Fruit fly (Drosophila melanogaster) whole organism, embryonic: ENCODE measurements around the gene CycG.

Experiments
- Atf-2 ChIP-seq: fragments of 200-800 bp; sonication (Bioruptor generic); optimal IDR thresholded peaks from 2 replicates; lab custom pipeline; 2016; ENCODE audit warnings: missing biosample characterization, missing genetic modification characterization
- Blimp-1 ChIP-seq: fragments of 200-800 bp; sonication (Bioruptor generic); optimal IDR thresholded peaks from 3 replicates; lab custom pipeline; 2018; ENCODE audit warnings: missing biosample characterization, missing genetic modification characterization, mild to moderate bottlenecking, moderate library complexity, missing genetic modification reagents
- BtbVII ChIP-seq: fragments of 200-800 bp; sonication (Bioruptor generic); optimal IDR thresholded peaks from 3 replicates; lab custom pipeline; 2017; ENCODE audit warnings: missing biosample characterization, mild to moderate bottlenecking, missing genetic modification characterization
- CG10321 ChIP-seq: fragments of 200-800 bp; sonication (Bioruptor generic); IDR thresholded peaks from 2 replicates; pipeline ENCODE4 v1.3.6; 2022; ENCODE audit warnings: missing biosample characterization, missing genetic modification characterization
- CG11093 ChIP-seq: fragments of 200-800 bp; sonication (Bioruptor generic); IDR thresholded peaks from 3 replicates; pipeline ENCODE4 v1.3.6; 2022; ENCODE audit warnings: missing biosample characterization, missing genetic modification characterization
- CG15479 ChIP-seq: fragments of 200-800 bp; sonication (Bioruptor generic); optimal IDR thresholded peaks from 3 replicates; lab custom pipeline; 2019; ENCODE audit warnings: missing biosample characterization, mild to moderate bottlenecking, missing genetic modification characterization, moderate library complexity
- CG1832 ChIP-seq: fragments of 200-800 bp; sonication (Bioruptor generic); optimal IDR thresholded peaks from 2 replicates; lab custom pipeline; 2017; ENCODE audit warnings: missing biosample characterization, mild to moderate bottlenecking, missing genetic modification characterization, inconsistent platforms
- CG2712 ChIP-seq: fragments of 200-800 bp; optimal IDR thresholded peaks from 3 replicates; lab custom pipeline; 2019; ENCODE audit warnings: missing biosample characterization, mild to moderate bottlenecking, missing genetic modification characterization, moderate library complexity
- CG2875 ChIP-seq: fragments of 200-800 bp; sonication (Bioruptor generic); optimal IDR thresholded peaks from 2 replicates; lab custom pipeline; 2017; ENCODE audit warnings: missing biosample characterization, mild to moderate bottlenecking, missing genetic modification characterization, missing genetic modification reagents
- CG30431 ChIP-seq: fragments of 200-800 bp; sonication (Bioruptor generic); optimal IDR thresholded peaks from 2 replicates; lab custom pipeline; 2017; ENCODE audit warnings: missing biosample characterization, missing genetic modification characterization
- CG31224 ChIP-seq: fragments of 200-800 bp; sonication (Bioruptor generic); IDR thresholded peaks from 2 replicates; pipeline ENCODE4 v1.3.6; 2022; ENCODE audit warnings: missing biosample characterization, missing genetic modification characterization
- CG32772 ChIP-seq: fragments of 200-800 bp; sonication (Bioruptor generic); IDR thresholded peaks from 2 replicates; pipeline ENCODE4 v1.3.6; 2022; ENCODE audit warnings: missing biosample characterization, missing genetic modification characterization
- CG3407 ChIP-seq: fragments of 200-800 bp; sonication (Bioruptor generic); optimal IDR thresholded peaks from 2 replicates; lab custom pipeline; 2018; ENCODE audit warnings: missing biosample characterization, mild to moderate bottlenecking, missing genetic modification characterization
- CG4282 ChIP-seq: fragments of 200-800 bp; sonication (Bioruptor generic); optimal IDR thresholded peaks from 2 replicates; lab custom pipeline; 2016; ENCODE audit warnings: missing biosample characterization, missing genetic modification characterization
- CG43689 ChIP-seq: fragments of 200-800 bp; sonication (Bioruptor generic); IDR thresholded peaks from 2 replicates; pipeline ENCODE4 v1.3.6; 2022; ENCODE audit warnings: missing biosample characterization, missing genetic modification characterization
- CG6254 ChIP-seq: fragments of 200-800 bp; sonication (Bioruptor generic); optimal IDR thresholded peaks from 3 replicates; lab custom pipeline; 2017; ENCODE audit warnings: mild to moderate bottlenecking, missing biosample characterization, missing genetic modification reagents, missing genetic modification characterization
- CG6683 ChIP-seq: fragments of 200-800 bp; sonication (Bioruptor generic); optimal IDR thresholded peaks from 2 replicates; lab custom pipeline; 2017; ENCODE audit warnings: missing biosample characterization, mild to moderate bottlenecking, missing genetic modification characterization, missing genetic modification reagents
- CG6689 ChIP-seq: fragments of 200-800 bp; sonication (Bioruptor generic); IDR thresholded peaks from 2 replicates; pipeline ENCODE4 v1.3.6; 2022; ENCODE audit warnings: missing biosample characterization, missing genetic modification characterization
- CG7839 ChIP-seq: fragments of 200-800 bp; sonication (Bioruptor generic); optimal IDR thresholded peaks from 3 replicates; lab custom pipeline; 2018; ENCODE audit warnings: missing biosample characterization, mild to moderate bottlenecking, missing genetic modification characterization, moderate library complexity
- CG9609 ChIP-seq: fragments of 200-800 bp; sonication (Bioruptor generic); optimal IDR thresholded peaks from 3 replicates; lab custom pipeline; 2016; ENCODE audit warnings: missing biosample characterization, missing genetic modification characterization
- CHES-1-like ChIP-seq: fragments of 200-800 bp; sonication (Bioruptor generic); optimal IDR thresholded peaks from 2 replicates; lab custom pipeline; 2016; ENCODE audit warnings: missing biosample characterization, missing genetic modification characterization
- Dfd ChIP-seq, 2 experiments: fragments of >200 bp; optimal IDR thresholded peaks; 2 replicates each; lab custom pipeline; 2017; ENCODE audit warnings: missing biosample characterization in 2 of 2, missing genetic modification characterization in 2 of 2
- Dip2 ChIP-seq: fragments of 200-800 bp; sonication (Bioruptor generic); IDR thresholded peaks from 2 replicates; pipeline ENCODE4 v1.3.6; 2022; ENCODE audit warnings: missing biosample characterization, missing genetic modification characterization
- Ets65A ChIP-seq: fragments of 200-800 bp; sonication (Bioruptor generic); peaks from one replicate; lab custom pipeline; 2016; ENCODE audit warnings: missing biosample characterization, missing genetic modification characterization
- H15 ChIP-seq: fragments of 200-800 bp; sonication (Bioruptor generic); IDR thresholded peaks from 3 replicates; pipeline ENCODE4 v1.3.6; 2022; ENCODE audit warnings: missing biosample characterization, missing genetic modification characterization
- Hr39 ChIP-seq: fragments of >200 bp; optimal IDR thresholded peaks from 2 replicates; lab custom pipeline; 2017
- Lhr ChIP-seq: fragments of 200-800 bp; sonication (Bioruptor generic); optimal IDR thresholded peaks from 3 replicates; lab custom pipeline; 2017; ENCODE audit warnings: mild to moderate bottlenecking, missing biosample characterization, missing genetic modification reagents, missing genetic modification characterization
- MBD-R2 ChIP-seq: fragments of 200-800 bp; sonication (Bioruptor generic); IDR thresholded peaks from 2 replicates; pipeline ENCODE4 v1.3.6; 2022; ENCODE audit warnings: missing biosample characterization, missing genetic modification characterization
- Med ChIP-seq: fragments of 200-800 bp; sonication (Bioruptor generic); peaks from one replicate; lab custom pipeline; 2016; ENCODE audit warnings: missing biosample characterization, missing genetic modification characterization, mild to moderate bottlenecking, inconsistent platforms, moderate library complexity
- Ptx1 ChIP-seq: fragments of 200-800 bp; sonication (Bioruptor generic); IDR thresholded peaks from 2 replicates; pipeline ENCODE4 v1.3.6; 2022; ENCODE audit warnings: missing biosample characterization, missing genetic modification characterization
- Sry-δ ChIP-seq: fragments of 200-800 bp; sonication (Bioruptor generic); optimal IDR thresholded peaks from 2 replicates; lab custom pipeline; 2016; ENCODE audit warnings: missing biosample characterization, missing genetic modification characterization
- Usf ChIP-seq: fragments of 200-800 bp; sonication (Bioruptor generic); optimal IDR thresholded peaks from 2 replicates; lab custom pipeline; 2017; ENCODE audit warnings: missing genotype, missing biosample characterization, missing genetic modification characterization
- crol ChIP-seq: fragments of 200-800 bp; sonication (Bioruptor generic); IDR thresholded peaks from 2 replicates; pipeline ENCODE4 v1.3.6; 2022; ENCODE audit warnings: missing biosample characterization, missing genetic modification characterization
- dimm ChIP-seq: fragments of 200-800 bp; sonication (Bioruptor generic); IDR thresholded peaks from 2 replicates; pipeline ENCODE4 v1.3.6; 2022; ENCODE audit warnings: missing biosample characterization, missing genetic modification characterization
- dysf ChIP-seq: fragments of 200-800 bp; sonication (Bioruptor generic); IDR thresholded peaks from 3 replicates; pipeline ENCODE4 v1.3.6; 2022; ENCODE audit warnings: missing biosample characterization, missing genetic modification characterization
- esg ChIP-seq: fragments of 200-800 bp; sonication (Bioruptor generic); conservative IDR thresholded peaks from 2 replicates; pipeline ENCODE4 v1.3.6; 2022; ENCODE audit warnings: missing biosample characterization, missing genetic modification characterization
- fd102C ChIP-seq: fragments of 200-800 bp; sonication (Bioruptor generic); optimal IDR thresholded peaks from 2 replicates; lab custom pipeline; 2018; ENCODE audit warnings: missing biosample characterization, mild to moderate bottlenecking, missing genetic modification characterization, moderate library complexity
- gfzf ChIP-seq: fragments of 200-800 bp; sonication (Bioruptor generic); optimal IDR thresholded peaks from 2 replicates; lab custom pipeline; 2016; ENCODE audit warnings: missing biosample characterization, mild to moderate bottlenecking, missing genetic modification characterization, moderate library complexity
- grau ChIP-seq: fragments of 200-800 bp; optimal IDR thresholded peaks from 3 replicates; lab custom pipeline; 2019; ENCODE audit warnings: missing biosample characterization, mild to moderate bottlenecking, missing genetic modification characterization, moderate library complexity
- h ChIP-seq: fragments of >200 bp; optimal IDR thresholded peaks from 2 replicates; lab custom pipeline; 2017
- ken ChIP-seq: fragments of 200-800 bp; sonication (Bioruptor generic); IDR thresholded peaks from 3 replicates; pipeline ENCODE4 v1.3.6; 2022; ENCODE audit warnings: missing biosample characterization, missing genetic modification characterization
- lov ChIP-seq, 2 experiments: fragments of 200-800 bp in 1 of 2; fragments of >200 bp in 1 of 2; sonication (Bioruptor generic) in 1 of 2; IDR thresholded peaks in 1 of 2; optimal IDR thresholded peaks in 1 of 2; 2 replicates in 1 of 2; 3 replicates in 1 of 2; pipeline versions ENCODE4 v1.3.6 to Lab custom; 2017 to 2022; ENCODE audit warnings: missing biosample characterization in 1 of 2, missing genetic modification characterization in 1 of 2
- maf-S ChIP-seq: fragments of 200-800 bp; sonication (Bioruptor generic); optimal IDR thresholded peaks from 2 replicates; lab custom pipeline; 2016; ENCODE audit warnings: missing biosample characterization, missing genetic modification characterization
- nerfin-1 ChIP-seq: fragments of 200-800 bp; sonication (Bioruptor generic); optimal IDR thresholded peaks from 3 replicates; lab custom pipeline; 2019; ENCODE audit warnings: missing biosample characterization, mild to moderate bottlenecking, missing genetic modification characterization, moderate library complexity
- onecut ChIP-seq: fragments of 200-800 bp; sonication (Bioruptor generic); IDR thresholded peaks from 2 replicates; pipeline ENCODE4 v1.3.6; 2022; ENCODE audit warnings: missing biosample characterization, missing genetic modification characterization
- pan ChIP-seq, 4 experiments: fragments of >200 bp in 3 of 4; fragments of 200-800 bp in 1 of 4; sonication (Bioruptor generic) in 1 of 4; optimal IDR thresholded peaks in 3 of 4; IDR thresholded peaks in 1 of 4; 2 replicates each; pipeline versions ENCODE4 v1.3.6 to Lab custom; 2017 to 2022; ENCODE audit warnings: missing biosample characterization in 2 of 4, missing genetic modification characterization in 2 of 4, mixed read lengths in 1 of 4
- phol ChIP-seq: fragments of 200-800 bp; sonication (Bioruptor generic); optimal IDR thresholded peaks from 3 replicates; lab custom pipeline; 2018; ENCODE audit warnings: missing biosample characterization, mild to moderate bottlenecking, missing genetic modification characterization, moderate library complexity
- repo ChIP-seq: fragments of 200-800 bp; sonication (Bioruptor generic); optimal IDR thresholded peaks from 2 replicates; lab custom pipeline; 2016; ENCODE audit warnings: missing biosample characterization, missing genetic modification characterization
- sens ChIP-seq: fragments of 200-800 bp; sonication (Bioruptor generic); peaks from one replicate; lab custom pipeline; 2016; ENCODE audit warnings: missing biosample characterization, missing genetic modification characterization
- twi ChIP-seq: fragments of 200-800 bp; optimal IDR thresholded peaks from 2 replicates; lab custom pipeline; 2019; ENCODE audit warnings: missing biosample characterization, mild to moderate bottlenecking, missing genetic modification characterization, moderate library complexity

Gene CycG

dm6 chr3R:31626237-31626636 is 13.8 kb upstream of the CycG start:
- TF ChIP-seq sens (GFP tag; lab: Kevin White, UChicago): peak; percentile 64
- TF ChIP-seq Dip2: no peak
- TF ChIP-seq CG4282: no peak
- TF ChIP-seq CG2712 (tag; lab: Kevin White, UChicago): no peak
- peak; percentile 51 for TF ChIP-seq Med (GFP tag; lab: Kevin White, UChicago)

- TF ChIP-seq ken: no peak
- no peak for TF ChIP-seq CG31224 (GFP tag; lab: Robert Waterston, UW)
- TF ChIP-seq CG6689 (GFP tag; lab: Robert Waterston, UW): no peak
- TF ChIP-seq Ptx1 (GFP tag; lab: Robert Waterston, UW): no peak
- peak; percentile 5 for TF ChIP-seq CG1832 (GFP tag; lab: Kevin White, UChicago)
- peak; percentile 39; the same call in 1 of the 2 replicates for TF ChIP-seq MBD-R2 (GFP tag; lab: Robert Waterston, UW)
- no peak for TF ChIP-seq gfzf (GFP tag; lab: Kevin White, UChicago)
- no peak for TF ChIP-seq CG10321
- TF ChIP-seq onecut (GFP tag; lab: Robert Waterston, UW): peak; percentile 83
- TF ChIP-seq CG6254 (GFP tag; lab: Kevin White, UChicago): no peak
- TF ChIP-seq maf-S (GFP tag; lab: Kevin White, UChicago): no peak
- TF ChIP-seq Usf (GFP tag; lab: Kevin White, UChicago): no peak
- TF ChIP-seq CHES-1-like (GFP tag; lab: Kevin White, UChicago): no peak
- no peak for TF ChIP-seq Lhr (GFP tag; lab: Kevin White, UChicago)
- no peak for TF ChIP-seq Sry-δ
- no peak for TF ChIP-seq CG9609 (GFP tag; lab: Kevin White, UChicago)
- TF ChIP-seq twi: no peak
- no peak for TF ChIP-seq CG32772 (GFP tag; lab: Robert Waterston, UW)
- TF ChIP-seq dysf (GFP tag; lab: Robert Waterston, UW): no peak
- TF ChIP-seq nerfin-1 (tag; lab: Kevin White, UChicago): no peak
- TF ChIP-seq repo (GFP tag; lab: Kevin White, UChicago): no peak
- TF ChIP-seq grau (tag; lab: Kevin White, UChicago): no peak
- no peak for TF ChIP-seq CG7839 (tag; lab: Kevin White, UChicago)
- TF ChIP-seq CG11093 (GFP tag; lab: Robert Waterston, UW): no peak
- no peak for TF ChIP-seq h
- TF ChIP-seq esg (GFP tag; lab: Robert Waterston, UW): no peak
- TF ChIP-seq phol (tag; lab: Kevin White, UChicago): no peak
- no peak for TF ChIP-seq pan (optimal IDR thresholded peaks at IDR 0.05; lab: Kevin White, UChicago)
- TF ChIP-seq pan (GFP tag; optimal IDR thresholded peaks at IDR 0.05 in 1 of 2, IDR thresholded peaks at IDR 0.05 in 1 of 2): no peak
- no peak for TF ChIP-seq fd102C (GFP tag; lab: Kevin White, UChicago)
- TF ChIP-seq CG15479 (GFP tag; lab: Kevin White, UChicago): no peak
- TF ChIP-seq CG3407 (GFP tag; lab: Kevin White, UChicago): no peak
- no peak for TF ChIP-seq lov (optimal IDR thresholded peaks at IDR 0.05; lab: Kevin White, UChicago)
- TF ChIP-seq lov (GFP tag; IDR thresholded peaks at IDR 0.05; lab: Robert Waterston, UW): no peak
- no peak for TF ChIP-seq CG4282
- TF ChIP-seq Blimp-1 (GFP tag; lab: Kevin White, UChicago): no peak
- TF ChIP-seq sens (GFP tag; lab: Kevin White, UChicago): peak; percentile 55
- TF ChIP-seq H15 (GFP tag; lab: Robert Waterston, UW): no peak
- no peak for TF ChIP-seq CG6683 (GFP tag; lab: Kevin White, UChicago)
- no peak for TF ChIP-seq BtbVII
- TF ChIP-seq CG2875 (GFP tag; lab: Kevin White, UChicago): no peak
- no peak for TF ChIP-seq Hr39 (lab: Kevin White, UChicago)
- TF ChIP-seq Dfd (GFP tag; optimal IDR thresholded peaks at IDR 0.05; lab: Kevin White, UChicago): no peak
- no peak for TF ChIP-seq Ets65A (GFP tag; lab: Kevin White, UChicago)
- 0 out of 2 replicates have a peak, but pooled peaks have one; percentile 21 for TF ChIP-seq crol (GFP tag; lab: Robert Waterston, UW)
- TF ChIP-seq Atf-2 (GFP tag; lab: Kevin White, UChicago): no peak
- TF ChIP-seq CG30431 (GFP tag; lab: Kevin White, UChicago): no peak
- no peak for TF ChIP-seq dimm (GFP tag; lab: Robert Waterston, UW)
- no peak for TF ChIP-seq CG43689 (GFP tag; lab: Robert Waterston, UW)
These were observed 10.2 kb upstream of the CycG start for dm6 chr3R:31622648-31623047.
